Worm (Caenorhabditis elegans): Measurements from ENCODE around the gene ZK643.6.

DNA sequence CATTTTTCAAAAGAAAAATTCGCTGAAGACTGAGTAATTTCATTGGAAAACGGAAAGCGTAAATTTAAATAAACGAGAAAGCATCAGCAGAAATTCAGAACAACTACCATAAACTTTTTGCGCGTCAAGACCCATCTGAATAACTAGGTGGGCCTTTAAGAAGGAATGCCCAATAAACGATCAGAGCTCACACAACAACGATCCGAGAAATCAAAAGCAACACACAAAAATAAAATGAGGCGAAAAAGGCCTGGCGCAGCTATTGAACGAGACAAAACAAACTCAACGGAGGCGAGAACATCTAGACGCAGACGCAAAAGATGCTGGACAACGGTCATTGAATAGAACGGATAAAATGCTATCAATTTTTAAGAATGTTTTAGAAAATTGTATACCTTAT is 38.3 kb upstream of the ZK643.6 start:
- TF ChIP-seq tbx-11 (GFP tag; IDR thresholded peaks at IDR 0.05) (no peak), ama-1 (optimal IDR thresholded peaks at IDR 0.05) (no peak), pes-1 (GFP tag; IDR thresholded peaks at IDR 0.05) (no peak), flt-1 (GFP tag; IDR thresholded peaks at IDR 0.05) (no peak), aly-1 (tag; optimal IDR thresholded peaks at IDR 0.05) (no peak), ceh-13 (GFP tag; optimal IDR thresholded peaks at IDR 0.05) (no peak), hmg-4 (GFP tag; optimal IDR thresholded peaks at IDR 0.05) (no peak), F13C5.2 (tag; optimal IDR thresholded peaks at IDR 0.05) (no peak), sea-1 (GFP tag; conservative IDR thresholded peaks at IDR 0.05) (no peak), B0310.2 (tag; optimal IDR thresholded peaks at IDR 0.05) (no peak), ceh-36 (tag; optimal IDR thresholded peaks at IDR 0.05) (no peak), scrt-1 (GFP tag; IDR thresholded peaks at IDR 0.05) (no peak)
